Worm (Caenorhabditis elegans): ENCODE measurements around the gene fdgt-2.

ce11 chrII:8411002-8411401 lies 6.4 kb upstream of the fdgt-2 start:
- no peak for TF ChIP-seq snpc-4 (tag; optimal IDR thresholded peaks at IDR 0.05)
- TF ChIP-seq nhr-25 (tag; optimal IDR thresholded peaks at IDR 0.05): no peak
- no peak for TF ChIP-seq ceh-16 (tag; optimal IDR thresholded peaks at IDR 0.05)
- TF ChIP-seq pqm-1 (tag; optimal IDR thresholded peaks at IDR 0.05): no peak
- no peak for TF ChIP-seq ztf-11 (tag; optimal IDR thresholded peaks at IDR 0.05)
- no peak for TF ChIP-seq nhr-237 (tag; optimal IDR thresholded peaks at IDR 0.05)
- no peak for TF ChIP-seq nfya-1 (tag; optimal IDR thresholded peaks at IDR 0.05; ENCODE audit: insufficient read depth)
- TF ChIP-seq lin-15B (tag; optimal IDR thresholded peaks at IDR 0.05): no peak
- TF ChIP-seq mdl-1 (tag; optimal IDR thresholded peaks at IDR 0.05): no peak
- TF ChIP-seq fkh-10 (GFP tag; optimal IDR thresholded peaks at IDR 0.05): no peak
- no peak for TF ChIP-seq R02D3.7 (tag; optimal IDR thresholded peaks at IDR 0.05)
- no peak for TF ChIP-seq ZK546.5 (tag; optimal IDR thresholded peaks at IDR 0.05)
- TF ChIP-seq nhr-12 (tag; optimal IDR thresholded peaks at IDR 0.05): no peak

Measured in whole organism, L3 larva.